Fruit fly (Drosophila melanogaster) whole organism, pupa: ENCODE results near the gene Psn.

Experiments used
- CG15710 ChIP-seq: fragments of 200-800 bp; sonication (Bioruptor generic); optimal IDR thresholded peaks from 2 replicates; lab custom pipeline; 2018; ENCODE audit warnings: missing biosample characterization, mild to moderate bottlenecking, missing genetic modification characterization, moderate library complexity
- CG17806 ChIP-seq: fragments of 200-800 bp; sonication (Bioruptor generic); optimal IDR thresholded peaks from 2 replicates; lab custom pipeline; 2018; ENCODE audit warnings: missing biosample characterization, mild to moderate bottlenecking, missing genetic modification characterization, moderate library complexity
- EcR ChIP-seq: fragments of 200-800 bp; sonication (Bioruptor generic); optimal IDR thresholded peaks from 3 replicates; lab custom pipeline; 2019; ENCODE audit warnings: missing biosample characterization, missing genetic modification characterization, mild to moderate bottlenecking, moderate library complexity, missing genetic modification reagents

- no peak for TF ChIP-seq CG15710 (tag; lab: Kevin White, UChicago)
- no peak for TF ChIP-seq EcR (GFP tag; lab: Kevin White, UChicago)
- no peak for TF ChIP-seq CG17806
Measured at dm6 chr3L:20448773-20449172, 16.5 kb downstream of the Psn start.
